Worm (Caenorhabditis elegans) whole organism, L2 larva: ENCODE results near the gene aqp-4.

Experiments used
- C34F6.9 ChIP-seq: fragments of 150-350 bp; optimal IDR thresholded peaks from 2 replicates; lab custom pipeline; 2014; ENCODE audit warnings: missing biosample characterization, missing genetic modification characterization
- R02D3.7 ChIP-seq: fragments of 150-350 bp; optimal IDR thresholded peaks from 2 replicates; lab custom pipeline; 2014; ENCODE audit warnings: missing biosample characterization, missing genetic modification characterization
- Y55F3AM.14 ChIP-seq: fragments of 200-800 bp; sonication (Bioruptor generic); optimal IDR thresholded peaks from 2 replicates; lab custom pipeline; 2018; ENCODE audit warnings: mild to moderate bottlenecking, missing genetic modification characterization, missing compliant biosample characterization
- ZK546.5 ChIP-seq: sonication (generic microtip); optimal IDR thresholded peaks from 2 replicates; lab custom pipeline; 2017; ENCODE audit warnings: missing biosample characterization, missing genetic modification characterization
- alr-1 ChIP-seq: fragments of 150-350 bp; optimal IDR thresholded peaks from 2 replicates; lab custom pipeline; 2014; ENCODE audit warnings: missing biosample characterization, missing genetic modification characterization
- ama-1 ChIP-seq: fragments of 150-350 bp; optimal IDR thresholded peaks from 2 replicates; lab custom pipeline; 2018; ENCODE audit warnings: inconsistent platforms
- blmp-1 ChIP-seq: sonication (generic microtip); optimal IDR thresholded peaks from 2 replicates; lab custom pipeline; 2017; ENCODE audit warnings: missing genetic modification characterization, mild to moderate bottlenecking, missing compliant biosample characterization, antibody characterized with exemption, moderate library complexity; ENCODE audit not compliant: insufficient read depth
- ceh-82 ChIP-seq: fragments of 150-350 bp; optimal IDR thresholded peaks from 2 replicates; lab custom pipeline; 2014; ENCODE audit warnings: missing biosample characterization, missing genetic modification characterization
- crh-2 ChIP-seq: sonication (generic microtip); optimal IDR thresholded peaks from 2 replicates; lab custom pipeline; 2017; ENCODE audit warnings: missing biosample characterization, missing genetic modification characterization
- dmd-4 ChIP-seq: sonication (generic microtip); optimal IDR thresholded peaks from 2 replicates; lab custom pipeline; 2017; ENCODE audit warnings: missing biosample characterization, missing genetic modification characterization
- egl-27 ChIP-seq: sonication (generic microtip); optimal IDR thresholded peaks from 3 replicates; lab custom pipeline; 2017; ENCODE audit warnings: missing biosample characterization, missing genetic modification reagents, missing genetic modification characterization
- elt-1 ChIP-seq: fragments of 150-350 bp; optimal IDR thresholded peaks from 2 replicates; lab custom pipeline; 2014; ENCODE audit warnings: missing biosample characterization, missing genetic modification characterization
- elt-3 ChIP-seq: sonication (generic microtip); optimal IDR thresholded peaks from 2 replicates; lab custom pipeline; 2017; ENCODE audit warnings: missing biosample characterization, missing genetic modification characterization
- fos-1 ChIP-seq: fragments of 150-350 bp; optimal IDR thresholded peaks from 2 replicates; lab custom pipeline; 2014; ENCODE audit warnings: missing biosample characterization, missing genetic modification characterization
- lin-13 ChIP-seq: fragments of 150-350 bp; optimal IDR thresholded peaks from 2 replicates; lab custom pipeline; 2014; ENCODE audit warnings: missing biosample characterization, missing genetic modification reagents, missing genetic modification characterization
- lsy-2 ChIP-seq, 2 experiments: fragments of 150-350 bp in 1 of 2; sonication (generic microtip) in 1 of 2; optimal IDR thresholded peaks; 2 replicates each; lab custom pipeline; 2014 to 2017; ENCODE audit warnings: missing biosample characterization in 2 of 2, missing genetic modification characterization in 2 of 2
- mab-5 ChIP-seq: fragments of 150-350 bp; optimal IDR thresholded peaks from 2 replicates; lab custom pipeline; 2014; ENCODE audit warnings: missing biosample characterization, missing genetic modification characterization
- mbf-1 ChIP-seq: sonication (generic microtip); optimal IDR thresholded peaks from 2 replicates; lab custom pipeline; 2017; ENCODE audit warnings: missing biosample characterization, missing genetic modification characterization
- mdl-1 ChIP-seq, 2 experiments: fragments of 150-350 bp in 1 of 2; sonication (generic microtip) in 1 of 2; optimal IDR thresholded peaks; 2 replicates each; lab custom pipeline; 2017; ENCODE audit warnings: missing biosample characterization in 2 of 2, missing genetic modification characterization in 2 of 2
- nhr-10 ChIP-seq: sonication (generic microtip); optimal IDR thresholded peaks from 2 replicates; lab custom pipeline; 2017; ENCODE audit warnings: missing biosample characterization, missing genetic modification characterization
- nhr-12 ChIP-seq: fragments of 150-350 bp; optimal IDR thresholded peaks from 2 replicates; lab custom pipeline; 2014; ENCODE audit warnings: missing biosample characterization, missing genetic modification characterization
- nhr-129 ChIP-seq: fragments of 150-350 bp; optimal IDR thresholded peaks from 2 replicates; lab custom pipeline; 2014; ENCODE audit warnings: missing biosample characterization, missing genetic modification characterization
- nhr-21 ChIP-seq: fragments of 150-350 bp; optimal IDR thresholded peaks from 2 replicates; lab custom pipeline; 2014; ENCODE audit warnings: missing biosample characterization, missing genetic modification characterization
- nhr-23 ChIP-seq: fragments of 150-350 bp; optimal IDR thresholded peaks from 2 replicates; lab custom pipeline; 2014; ENCODE audit warnings: missing biosample characterization, missing genetic modification reagents, missing genetic modification characterization
- nhr-237 ChIP-seq: fragments of 150-350 bp; optimal IDR thresholded peaks from 2 replicates; lab custom pipeline; 2014; ENCODE audit warnings: missing biosample characterization, missing genetic modification characterization
- nhr-25 ChIP-seq: fragments of 150-350 bp; sonication (generic microtip); optimal IDR thresholded peaks from 3 replicates; lab custom pipeline; 2014; ENCODE audit warnings: missing biosample characterization, missing genetic modification characterization
- nhr-6 ChIP-seq: fragments of 150-350 bp; optimal IDR thresholded peaks from 2 replicates; lab custom pipeline; 2014; ENCODE audit warnings: missing biosample characterization, missing genetic modification characterization
- nhr-77 ChIP-seq: fragments of 150-350 bp; optimal IDR thresholded peaks from 2 replicates; lab custom pipeline; 2014; ENCODE audit warnings: missing biosample characterization, missing genetic modification characterization
- sem-4 ChIP-seq: fragments of 150-350 bp; optimal IDR thresholded peaks from 2 replicates; lab custom pipeline; 2014; ENCODE audit warnings: missing biosample characterization, missing genetic modification reagents, missing genetic modification characterization
- skn-1 ChIP-seq: sonication (generic microtip); optimal IDR thresholded peaks from 2 replicates; lab custom pipeline; 2017; ENCODE audit warnings: missing biosample characterization, missing genetic modification characterization
- sma-3 ChIP-seq: sonication (generic microtip); optimal IDR thresholded peaks from 2 replicates; lab custom pipeline; 2016; ENCODE audit warnings: missing genetic modification reagents, missing genetic modification characterization, missing compliant biosample characterization
- sma-9 ChIP-seq, 2 experiments: fragments of 150-350 bp in 1 of 2; sonication (generic microtip) in 1 of 2; optimal IDR thresholded peaks; 2 replicates each; lab custom pipeline; 2014 to 2016; ENCODE audit warnings: missing genetic modification characterization in 2 of 2, mild to moderate bottlenecking in 1 of 2, missing biosample characterization in 1 of 2, missing compliant biosample characterization in 1 of 2, missing genetic modification reagents in 1 of 2, moderate library complexity in 1 of 2
- unc-39 ChIP-seq: fragments of 150-350 bp; optimal IDR thresholded peaks from 2 replicates; lab custom pipeline; 2014; ENCODE audit warnings: missing biosample characterization, missing genetic modification characterization
- unc-55 ChIP-seq: fragments of 150-350 bp; sonication (generic microtip); optimal IDR thresholded peaks from 3 replicates; lab custom pipeline; 2014; ENCODE audit warnings: missing biosample characterization, missing genetic modification reagents, missing genetic modification characterization
- unc-62 ChIP-seq: fragments of 150-350 bp; optimal IDR thresholded peaks from 2 replicates; lab custom pipeline; 2014; ENCODE audit warnings: missing biosample characterization, missing genetic modification reagents, missing genetic modification characterization
- zag-1 ChIP-seq: fragments of 150-350 bp; optimal IDR thresholded peaks from 2 replicates; lab custom pipeline; 2014; ENCODE audit warnings: missing biosample characterization, missing genetic modification characterization
- ztf-1 ChIP-seq: fragments of 200-800 bp; sonication (Bioruptor generic); conservative IDR thresholded peaks from 2 replicates; pipeline ENCODE4 v1.3.6; 2022; ENCODE audit warnings: missing genetic modification characterization, missing compliant biosample characterization
- ztf-11 ChIP-seq: sonication (generic microtip); optimal IDR thresholded peaks from 2 replicates; lab custom pipeline; 2017; ENCODE audit warnings: missing biosample characterization, missing genetic modification characterization
- ztf-4 ChIP-seq: fragments of 150-350 bp; optimal IDR thresholded peaks from 2 replicates; lab custom pipeline; 2014; ENCODE audit warnings: missing biosample characterization, missing genetic modification characterization

The aqp-4 gene

ce11 chrV:9730743-9731706, 6.3 kb upstream of the aqp-4 start (continued):
- TF ChIP-seq ztf-1 = 0 out of 2 replicates have a peak, but pooled peaks have one; percentile 63
- no peak for TF ChIP-seq mbf-1 (tag; lab: Kevin White, UChicago)
- peak; percentile 93 for TF ChIP-seq zag-1 (tag; lab: Kevin White, UChicago)
- peak; percentile 95 for TF ChIP-seq unc-55 (GFP tag; lab: Kevin White, UChicago)
- peak; percentile 96 for TF ChIP-seq C34F6.9
- TF ChIP-seq ama-1 = peak; percentile 99
- TF ChIP-seq, all 48 proteins: peak for 34

ce11 chrV:9731852-9732251, 5.5 kb upstream of the aqp-4 start:
- no peak for TF ChIP-seq ztf-4
- TF ChIP-seq unc-39 = no peak
- TF ChIP-seq mbf-1 (tag; lab: Kevin White, UChicago) = no peak
- TF ChIP-seq unc-55 (GFP tag; lab: Kevin White, UChicago) = peak; percentile 8
- peak; percentile 23 for TF ChIP-seq C34F6.9
- TF ChIP-seq nhr-12 = no peak
- TF ChIP-seq nhr-21 (tag; lab: Kevin White, UChicago) = peak; percentile 51
- peak; percentile 5 for TF ChIP-seq ama-1
- no peak for TF ChIP-seq nhr-237 (tag; lab: Kevin White, UChicago)
- TF ChIP-seq nhr-129 = peak; percentile 25
- peak; percentile 32 for TF ChIP-seq sem-4
- TF ChIP-seq lsy-2 (tag; optimal IDR thresholded peaks at IDR 0.05; lab: Kevin White, UChicago) = no peak
- no peak for TF ChIP-seq lin-13
- peak; percentile 32 for TF ChIP-seq nhr-6
- TF ChIP-seq elt-1 = no peak
- TF ChIP-seq crh-2 = peak; percentile 29
- TF ChIP-seq sma-9 (GFP tag; optimal IDR thresholded peaks at IDR 0.05; lab: Kevin White, UChicago) = peak; percentile 12
- TF ChIP-seq sma-9 (tag; optimal IDR thresholded peaks at IDR 0.05; lab: Kevin White, UChicago) = no peak
- TF ChIP-seq, all 48 proteins: peak for 9

ce11 chrV:9733920-9734454, 3.4 kb upstream of the aqp-4 start, which contains the start of gene cal-7:
cal-7 (plus strand) TSS chrV:9734103.
- TF ChIP-seq unc-62 (GFP tag; lab: Kevin White, UChicago) = no peak
- no peak for TF ChIP-seq mdl-1 (tag; optimal IDR thresholded peaks at IDR 0.05; lab: Kevin White, UChicago)
- TF ChIP-seq sma-3 = peak; percentile 24
- peak in 1 of 2 experiments; percentile 30 for TF ChIP-seq lsy-2 (tag; optimal IDR thresholded peaks at IDR 0.05; lab: Kevin White, UChicago)
- TF ChIP-seq egl-27 (tag; lab: Kevin White, UChicago) = no peak

ce11 chrV:9738077-9738705, 835 bp downstream of the aqp-4 start:
- no peak for TF ChIP-seq ceh-82 (tag; lab: Kevin White, UChicago)
- no peak for TF ChIP-seq Y55F3AM.14 (GFP tag; lab: Kevin White, UChicago)
- TF ChIP-seq zag-1 (tag; lab: Kevin White, UChicago) = no peak
- TF ChIP-seq fos-1 (tag; lab: Kevin White, UChicago) = peak; percentile 71
- no peak for TF ChIP-seq nhr-12
- no peak for TF ChIP-seq egl-27 (tag; lab: Kevin White, UChicago)
- no peak for TF ChIP-seq lin-13
- TF ChIP-seq crh-2 = peak; percentile 18
- TF ChIP-seq sma-9 (GFP tag; optimal IDR thresholded peaks at IDR 0.05; lab: Kevin White, UChicago) = peak; percentile 24
- no peak for TF ChIP-seq sma-9 (tag; optimal IDR thresholded peaks at IDR 0.05; lab: Kevin White, UChicago)

ce11 chrV:9739402-9739801, 2.0 kb downstream of the aqp-4 start, which contains the start of gene marc-1:
marc-1 (plus strand) TSS chrV:9739702.
- no peak for TF ChIP-seq fos-1 (tag; lab: Kevin White, UChicago)
- TF ChIP-seq ama-1 = no peak
- TF ChIP-seq sem-4 = no peak
- TF ChIP-seq alr-1 (tag; lab: Kevin White, UChicago) = no peak
- no peak for TF ChIP-seq ZK546.5 (tag; lab: Kevin White, UChicago)
- no peak for TF ChIP-seq unc-39
- no peak for TF ChIP-seq dmd-4 (tag; lab: Kevin White, UChicago)
- no peak for TF ChIP-seq R02D3.7 (tag; lab: Kevin White, UChicago)
- TF ChIP-seq nhr-10 (tag; lab: Kevin White, UChicago) = no peak
- TF ChIP-seq skn-1 (tag; lab: Kevin White, UChicago) = no peak
- TF ChIP-seq nhr-23 = no peak
- no peak for TF ChIP-seq elt-3
- TF ChIP-seq ztf-11 (tag; lab: Kevin White, UChicago) = no peak
- TF ChIP-seq mab-5 = no peak
- TF ChIP-seq nhr-25 (tag; lab: Kevin White, UChicago) = no peak
- no peak for TF ChIP-seq nhr-21 (tag; lab: Kevin White, UChicago)
- no peak for TF ChIP-seq nhr-77
- TF ChIP-seq blmp-1 (tag; lab: Kevin White, UChicago) = no peak
- no peak for TF ChIP-seq mdl-1 (tag; optimal IDR thresholded peaks at IDR 0.05; lab: Kevin White, UChicago)
- TF ChIP-seq zag-1 (tag; lab: Kevin White, UChicago) = no peak
